Fruit fly (Drosophila melanogaster) whole organism, wandering third instar larva: ENCODE measurements around the gene meso18E.

ENCODE experiments used
- CG9705 ChIP-seq: fragments of 200-800 bp; sonication (Bioruptor generic); optimal IDR thresholded peaks from 2 replicates; lab custom pipeline; 2018; ENCODE audit warnings: missing biosample characterization, mild to moderate bottlenecking, missing genetic modification characterization
- Sp1 ChIP-seq: fragments of 200-800 bp; sonication (Bioruptor generic); optimal IDR thresholded peaks from 3 replicates; lab custom pipeline; 2019; ENCODE audit warnings: missing biosample characterization, mild to moderate bottlenecking, missing genetic modification characterization, moderate library complexity
- fru ChIP-seq: fragments of 200-800 bp; sonication (Bioruptor generic); optimal IDR thresholded peaks from 3 replicates; lab custom pipeline; 2016; ENCODE audit warnings: missing biosample characterization, mild to moderate bottlenecking, missing genetic modification characterization
- jim ChIP-seq: fragments of 175-275, 200-325 bp; sonication (Bioruptor generic); optimal IDR thresholded peaks from 2 replicates; lab custom pipeline; 2016; ENCODE audit warnings: missing biosample characterization, mild to moderate bottlenecking, missing genetic modification characterization
- usp ChIP-seq: fragments of >200 bp; optimal IDR thresholded peaks from 2 replicates; lab custom pipeline; 2017; ENCODE audit warnings: missing biosample characterization, missing genetic modification characterization

dm6 chrX:19692951-19693698 lies 19.7 kb downstream of the meso18E start, which contains the start of gene Mer:
- peak; percentile 88 for TF ChIP-seq fru (GFP tag; lab: Kevin White, UChicago)
- peak; percentile 55 for TF ChIP-seq CG9705 (GFP tag; lab: Kevin White, UChicago)
- TF ChIP-seq jim = no peak
- no peak for TF ChIP-seq usp (GFP tag; lab: Kevin White, UChicago)
- peak; percentile 84 for TF ChIP-seq Sp1
